Worm (Caenorhabditis elegans) whole organism, L1 larva: ENCODE measurements around the gene C18D4.12.

Source experiments
- C04F5.9 ChIP-seq: sonication (generic microtip); optimal IDR thresholded peaks from 2 replicates; lab custom pipeline; 2016; ENCODE audit warnings: missing genetic modification characterization, missing compliant biosample characterization
- C16A3.4 ChIP-seq: fragments of 150-350 bp; optimal IDR thresholded peaks from 2 replicates; lab custom pipeline; 2014; ENCODE audit warnings: missing biosample characterization, missing genetic modification characterization
- Y116A8C.19 ChIP-seq: sonication (generic microtip); optimal IDR thresholded peaks from 2 replicates; lab custom pipeline; 2016; ENCODE audit warnings: missing compliant biosample characterization, missing genetic modification characterization, borderline replicate concordance
- aha-1 ChIP-seq: fragments of 150-350 bp; optimal IDR thresholded peaks from 2 replicates; lab custom pipeline; 2014; ENCODE audit warnings: missing biosample characterization, missing genetic modification characterization
- ceh-63 ChIP-seq: fragments of 200-800 bp; sonication (Bioruptor generic); optimal IDR thresholded peaks from 2 replicates; lab custom pipeline; 2018; ENCODE audit warnings: mild to moderate bottlenecking, missing genetic modification characterization, missing compliant biosample characterization
- ceh-90 ChIP-seq: sonication (generic microtip); optimal IDR thresholded peaks from 2 replicates; lab custom pipeline; 2016; ENCODE audit warnings: missing genetic modification characterization, missing compliant biosample characterization
- ces-1 ChIP-seq: fragments of 150-350 bp; optimal IDR thresholded peaks from 2 replicates; lab custom pipeline; 2014; ENCODE audit warnings: missing biosample characterization, missing genetic modification reagents, missing genetic modification characterization
- dpl-1 ChIP-seq, 3 experiments: fragments of 150-350 bp in 2 of 3; sonication (generic microtip) in 1 of 3; optimal IDR thresholded peaks; 2 replicates each; lab custom pipeline; 2014 to 2017; ENCODE audit warnings: missing biosample characterization in 3 of 3, missing genetic modification characterization in 3 of 3, missing genetic modification reagents in 3 of 3
- dsc-1 ChIP-seq: sonication (generic microtip); optimal IDR thresholded peaks from 2 replicates; lab custom pipeline; 2016; ENCODE audit warnings: mild to moderate bottlenecking, missing genetic modification characterization, missing compliant biosample characterization
- elt-2 ChIP-seq: sonication (generic microtip); optimal IDR thresholded peaks from 2 replicates; lab custom pipeline; 2016; ENCODE audit warnings: missing genetic modification characterization, mild to moderate bottlenecking, inconsistent platforms, missing compliant biosample characterization, missing genetic modification reagents
- fkh-10 ChIP-seq: sonication (generic microtip); optimal IDR thresholded peaks from 2 replicates; lab custom pipeline; 2017; ENCODE audit warnings: missing biosample characterization, missing genetic modification reagents, missing genetic modification characterization
- fkh-8 ChIP-seq: sonication (generic microtip); optimal IDR thresholded peaks from 2 replicates; lab custom pipeline; 2016; ENCODE audit warnings: mild to moderate bottlenecking, missing genetic modification characterization, missing compliant biosample characterization
- fos-1 ChIP-seq: fragments of 150-350 bp; optimal IDR thresholded peaks from 2 replicates; lab custom pipeline; 2014; ENCODE audit warnings: missing biosample characterization, missing genetic modification characterization
- grh-1 ChIP-seq: fragments of 200-800 bp; sonication (Bioruptor generic); IDR thresholded peaks from 2 replicates; pipeline ENCODE4 v1.3.6; 2022; ENCODE audit warnings: missing genetic modification reagents, missing genetic modification characterization, missing compliant biosample characterization
- hlh-4 ChIP-seq: sonication (generic microtip); optimal IDR thresholded peaks from 2 replicates; lab custom pipeline; 2016; ENCODE audit warnings: mild to moderate bottlenecking, missing genetic modification characterization, missing compliant biosample characterization
- hpl-2 ChIP-seq: fragments of 150-350 bp; optimal IDR thresholded peaks from 2 replicates; lab custom pipeline; 2014; ENCODE audit warnings: missing biosample characterization, missing genetic modification reagents, missing genetic modification characterization
- irx-1 ChIP-seq: sonication (generic microtip); optimal IDR thresholded peaks from 2 replicates; lab custom pipeline; 2016; ENCODE audit warnings: missing genetic modification characterization, missing compliant biosample characterization
- isw-1 ChIP-seq: fragments of 200-800 bp; sonication (Bioruptor generic); IDR thresholded peaks from 2 replicates; pipeline ENCODE4 v1.3.6; 2022; ENCODE audit warnings: missing genetic modification characterization, missing compliant biosample characterization
- jun-1 ChIP-seq: fragments of 150-350 bp; optimal IDR thresholded peaks from 2 replicates; lab custom pipeline; 2014; ENCODE audit warnings: missing biosample characterization, missing genetic modification reagents, missing genetic modification characterization
- lin-15B ChIP-seq: fragments of 150-350 bp; sonication (generic microtip); optimal IDR thresholded peaks from 3 replicates; lab custom pipeline; 2014; ENCODE audit warnings: missing biosample characterization, missing genetic modification characterization
- lin-39 ChIP-seq: fragments of 150-350 bp; optimal IDR thresholded peaks from 2 replicates; lab custom pipeline; 2014; ENCODE audit warnings: missing biosample characterization, missing genetic modification reagents, missing genetic modification characterization
- lsy-2 ChIP-seq, 2 experiments: fragments of 150-350 bp; optimal IDR thresholded peaks; 2 replicates each; lab custom pipeline; 2014; ENCODE audit warnings: missing biosample characterization in 2 of 2, missing genetic modification characterization in 2 of 2
- mab-9 ChIP-seq: fragments of 200-800 bp; sonication (Bioruptor generic); IDR thresholded peaks from 2 replicates; pipeline ENCODE4 v1.3.6; 2022; ENCODE audit warnings: missing genetic modification reagents, missing genetic modification characterization, missing compliant biosample characterization
- mdl-1 ChIP-seq, 2 experiments: fragments of 150-350 bp; optimal IDR thresholded peaks; 2 replicates each; lab custom pipeline; 2014 to 2017; ENCODE audit warnings: missing biosample characterization in 2 of 2, missing genetic modification characterization in 2 of 2, inconsistent platforms in 1 of 2
- nhr-12 ChIP-seq: sonication (generic microtip); optimal IDR thresholded peaks from 2 replicates; lab custom pipeline; 2017; ENCODE audit warnings: missing biosample characterization, missing genetic modification characterization
- nhr-237 ChIP-seq: fragments of 150-350 bp; optimal IDR thresholded peaks from 2 replicates; lab custom pipeline; 2014; ENCODE audit warnings: missing biosample characterization, missing genetic modification characterization
- nhr-85 ChIP-seq: sonication (generic microtip); peaks from one replicate; lab custom pipeline; 2016; ENCODE audit warnings: missing genetic modification characterization, inconsistent platforms, missing compliant biosample characterization
- nhr-90 ChIP-seq: sonication (generic microtip); optimal IDR thresholded peaks from 2 replicates; lab custom pipeline; 2016; ENCODE audit warnings: mild to moderate bottlenecking, missing genetic modification characterization, missing compliant biosample characterization; ENCODE audit not compliant: poor library complexity
- pax-3 ChIP-seq: fragments of 200-800 bp; sonication (Bioruptor generic); optimal IDR thresholded peaks from 2 replicates; lab custom pipeline; 2018; ENCODE audit warnings: mild to moderate bottlenecking, missing genetic modification characterization, moderate library complexity, missing compliant biosample characterization
- rnt-1 ChIP-seq: sonication (generic microtip); optimal IDR thresholded peaks from 2 replicates; lab custom pipeline; 2016; ENCODE audit warnings: mild to moderate bottlenecking, missing genetic modification characterization, moderate library complexity, missing compliant biosample characterization
- snu-23 ChIP-seq: sonication (generic microtip); optimal IDR thresholded peaks from 2 replicates; lab custom pipeline; 2016; ENCODE audit warnings: missing genetic modification characterization, missing compliant biosample characterization
- sptf-1 ChIP-seq: fragments of 150-350 bp; optimal IDR thresholded peaks from 2 replicates; lab custom pipeline; 2014; ENCODE audit warnings: missing biosample characterization, missing genetic modification characterization
- tlp-1 ChIP-seq: fragments of 150-350 bp; optimal IDR thresholded peaks from 2 replicates; lab custom pipeline; 2014; ENCODE audit warnings: missing biosample characterization, missing genetic modification characterization
- unc-130 ChIP-seq: fragments of 150-350 bp; optimal IDR thresholded peaks from 2 replicates; lab custom pipeline; 2017; ENCODE audit warnings: missing biosample characterization, missing genetic modification characterization, inconsistent platforms
- vab-15 ChIP-seq: sonication (generic microtip); optimal IDR thresholded peaks from 2 replicates; lab custom pipeline; 2017; ENCODE audit warnings: missing genotype, mild to moderate bottlenecking, missing genetic modification characterization, missing compliant biosample characterization
- xbp-1 ChIP-seq: sonication (generic microtip); optimal IDR thresholded peaks from 2 replicates; lab custom pipeline; 2016; ENCODE audit warnings: missing genetic modification characterization, missing compliant biosample characterization
- zip-4 ChIP-seq: fragments of 200-800 bp; sonication (Bioruptor generic); optimal IDR thresholded peaks from 2 replicates; lab custom pipeline; 2018; ENCODE audit warnings: mild to moderate bottlenecking, missing genetic modification characterization, moderate library complexity, missing compliant biosample characterization
- ztf-4 ChIP-seq: fragments of 150-350 bp; optimal IDR thresholded peaks from 2 replicates; lab custom pipeline; 2014; ENCODE audit warnings: missing biosample characterization, missing genetic modification characterization

C18D4.12 gene

ce11 chrV:17493732-17494131 is 36.7 kb downstream of the C18D4.12 start, which contains the start of gene fbxa-102:
TSS of gene fbxa-102 (minus strand) at chrV:17493832.
- TF ChIP-seq rnt-1 (tag; lab: Kevin White, UChicago): no peak
- no peak for TF ChIP-seq snu-23 (GFP tag; lab: Kevin White, UChicago)
- TF ChIP-seq ceh-63 (GFP tag; lab: Kevin White, UChicago): no peak
- no peak for TF ChIP-seq dsc-1
- no peak for TF ChIP-seq elt-2 (tag; lab: Kevin White, UChicago)
- TF ChIP-seq xbp-1 (tag; lab: Kevin White, UChicago): no peak
- no peak for TF ChIP-seq jun-1
- TF ChIP-seq ztf-4 (tag; lab: Kevin White, UChicago): no peak
- no peak for TF ChIP-seq isw-1 (GFP tag; lab: Robert Waterston, UW)
- no peak for TF ChIP-seq ceh-90 (tag; lab: Kevin White, UChicago)
- no peak for TF ChIP-seq lsy-2 (tag; optimal IDR thresholded peaks at IDR 0.05; lab: Kevin White, UChicago)
- no peak for TF ChIP-seq nhr-90 (tag; lab: Kevin White, UChicago)
- no peak for TF ChIP-seq C16A3.4
- no peak for TF ChIP-seq tlp-1 (tag; lab: Kevin White, UChicago)
- TF ChIP-seq aha-1 (tag; lab: Kevin White, UChicago): no peak

- TF ChIP-seq hpl-2 (GFP tag; lab: Kevin White, UChicago): no peak
- no peak for TF ChIP-seq unc-130 (tag; lab: Kevin White, UChicago)
- no peak for TF ChIP-seq mdl-1 (tag; optimal IDR thresholded peaks at IDR 0.05; lab: Kevin White, UChicago)
- TF ChIP-seq mab-9: no peak
- no peak for TF ChIP-seq ceh-90 (tag; lab: Kevin White, UChicago)
- TF ChIP-seq vab-15 (tag; lab: Kevin White, UChicago): no peak
- TF ChIP-seq xbp-1 (tag; lab: Kevin White, UChicago): no peak
- no peak for TF ChIP-seq grh-1 (GFP tag; lab: Robert Waterston, UW)
- no peak for TF ChIP-seq lin-39
- TF ChIP-seq isw-1 (GFP tag; lab: Robert Waterston, UW): no peak
- TF ChIP-seq zip-4: no peak
- TF ChIP-seq hlh-4 (tag; lab: Kevin White, UChicago): no peak
- no peak for TF ChIP-seq ces-1 (GFP tag; lab: Kevin White, UChicago)
- TF ChIP-seq dsc-1: no peak
- TF ChIP-seq lsy-2 (tag; optimal IDR thresholded peaks at IDR 0.05; lab: Kevin White, UChicago): no peak
- no peak for TF ChIP-seq sptf-1
- TF ChIP-seq fkh-10 (GFP tag; lab: Kevin White, UChicago): no peak
- no peak for TF ChIP-seq nhr-12 (tag; lab: Kevin White, UChicago)
- TF ChIP-seq, all 84 proteins: peak for 0
Observed at ce11 chrV:17486034-17486433, 44.4 kb downstream of the C18D4.12 start, which contains the start of gene scl-24. TSS of gene scl-24 (plus strand) at chrV:17486334.

- TF ChIP-seq hpl-2 (GFP tag; lab: Kevin White, UChicago) (no peak), nhr-90 (tag; lab: Kevin White, UChicago) (no peak), irx-1 (tag; lab: Kevin White, UChicago) (no peak), nhr-85 (tag; lab: Kevin White, UChicago) (no peak), lsy-2 (tag; optimal IDR thresholded peaks at IDR 0.05; lab: Kevin White, UChicago) (no peak), dsc-1 (no peak), fkh-8 (no peak), pax-3 (tag; lab: Kevin White, UChicago) (no peak), nhr-237 (tag; lab: Kevin White, UChicago) (no peak), lin-15B (no peak), C04F5.9 (tag; lab: Kevin White, UChicago) (no peak), sptf-1 (no peak), Y116A8C.19 (no peak), fos-1 (no peak), dpl-1 (GFP tag; optimal IDR thresholded peaks at IDR 0.05; lab: Kevin White, UChicago) (no peak), rnt-1 (tag; lab: Kevin White, UChicago) (no peak)
Observed at ce11 chrV:17485078-17485477, 45.3 kb downstream of the C18D4.12 start, which contains the start of gene srh-111. TSS of gene srh-111 (minus strand) at chrV:17485178.
